Worm (Caenorhabditis elegans): ENCODE data around the gene str-64.

- TF ChIP-seq lin-11 (tag; optimal IDR thresholded peaks at IDR 0.05) (no peak), ets-4 (tag; optimal IDR thresholded peaks at IDR 0.05) (no peak), unc-55 (GFP tag; optimal IDR thresholded peaks at IDR 0.05) (no peak), ceh-34 (tag; optimal IDR thresholded peaks at IDR 0.05) (no peak), hlh-30 (tag; optimal IDR thresholded peaks at IDR 0.05; ENCODE audit: insufficient read depth) (no peak), fkh-10 (GFP tag; optimal IDR thresholded peaks at IDR 0.05) (no peak), gmeb-2 (tag; optimal IDR thresholded peaks at IDR 0.05) (no peak), ceh-14 (tag; optimal IDR thresholded peaks at IDR 0.05) (no peak), nfya-1 (tag; optimal IDR thresholded peaks at IDR 0.05) (no peak), ceh-48 (tag; optimal IDR thresholded peaks at IDR 0.05) (no peak), hlh-6 (tag; optimal IDR thresholded peaks at IDR 0.05) (no peak), che-1 (tag; optimal IDR thresholded peaks at IDR 0.05) (no peak), nhr-11 (tag; optimal IDR thresholded peaks at IDR 0.05) (no peak), dve-1 (tag; optimal IDR thresholded peaks at IDR 0.05) (no peak)
Observed at ce11 chrV:3269407-3269806, 13.7 kb upstream of the str-64 start, which contains the start of gene T28A11.19.
